Worm (Caenorhabditis elegans) whole organism, L4 larva: ENCODE measurements around the gene srt-49.

Experiments used
- F37D6.2 ChIP-seq: sonication (generic microtip); optimal IDR thresholded peaks from 2 replicates; lab custom pipeline; 2016; ENCODE audit warnings: mild to moderate bottlenecking, missing genetic modification characterization, missing compliant biosample characterization
- R02D3.7 ChIP-seq: fragments of 150-350 bp; sonication (generic microtip); optimal IDR thresholded peaks from 3 replicates; lab custom pipeline; 2014; ENCODE audit warnings: missing biosample characterization, missing genetic modification characterization
- lin-13 ChIP-seq: fragments of 150-350 bp; optimal IDR thresholded peaks from 2 replicates; lab custom pipeline; 2014; ENCODE audit warnings: missing biosample characterization, missing genetic modification reagents, missing genetic modification characterization
- lin-15B ChIP-seq: fragments of 150-350 bp; sonication (generic microtip); optimal IDR thresholded peaks from 3 replicates; lab custom pipeline; 2014; ENCODE audit warnings: missing biosample characterization, missing genetic modification characterization
- nhr-11 ChIP-seq: fragments of 150-350 bp; optimal IDR thresholded peaks from 2 replicates; lab custom pipeline; 2014; ENCODE audit warnings: missing biosample characterization, missing genetic modification characterization
- nhr-25 ChIP-seq: sonication (generic microtip); optimal IDR thresholded peaks from 2 replicates; lab custom pipeline; 2017; ENCODE audit warnings: missing genetic modification characterization, mild to moderate bottlenecking, missing compliant biosample characterization, antibody characterized with exemption, moderate library complexity, borderline replicate concordance; ENCODE audit not compliant: insufficient read depth
- nhr-77 ChIP-seq: fragments of 150-350 bp; optimal IDR thresholded peaks from 2 replicates; lab custom pipeline; 2014; ENCODE audit warnings: missing biosample characterization, missing genetic modification characterization
- pqm-1 ChIP-seq: sonication (generic microtip); optimal IDR thresholded peaks from 2 replicates; lab custom pipeline; 2017; ENCODE audit warnings: missing biosample characterization, missing genetic modification characterization
- saeg-2 ChIP-seq: fragments of 200-800 bp; sonication (Bioruptor generic); IDR thresholded peaks from 2 replicates; pipeline ENCODE4 v1.3.6; 2022; ENCODE audit warnings: missing genetic modification reagents, missing genetic modification characterization, missing compliant biosample characterization
- sdz-12 ChIP-seq: fragments of 200-800 bp; sonication (Bioruptor generic); optimal IDR thresholded peaks from 2 replicates; lab custom pipeline; 2018; ENCODE audit warnings: mild to moderate bottlenecking, missing genetic modification characterization, missing compliant biosample characterization
- spr-3 ChIP-seq: fragments of 200-800 bp; sonication (Bioruptor generic); optimal IDR thresholded peaks from 2 replicates; lab custom pipeline; 2018; ENCODE audit warnings: mild to moderate bottlenecking, missing genetic modification characterization, missing compliant biosample characterization
- unc-62 ChIP-seq, 3 experiments: fragments of 150-350 bp in 1 of 3; sonication (generic microtip); optimal IDR thresholded peaks in 2 of 3; peaks in 1 of 3; 1 replicate in 1 of 3; 2 replicates in 2 of 3; lab custom pipeline; 2014 to 2017; ENCODE audit warnings: missing biosample characterization in 3 of 3, missing genetic modification characterization in 3 of 3, missing genetic modification reagents in 3 of 3, missing genotype in 1 of 3
- zfp-2 ChIP-seq: sonication (generic microtip); optimal IDR thresholded peaks from 2 replicates; lab custom pipeline; 2016; ENCODE audit warnings: mild to moderate bottlenecking, missing genetic modification characterization, missing compliant biosample characterization
- ztf-11 ChIP-seq: fragments of 150-350 bp; optimal IDR thresholded peaks from 2 replicates; lab custom pipeline; 2014; ENCODE audit warnings: missing biosample characterization, missing genetic modification characterization

DNA sequence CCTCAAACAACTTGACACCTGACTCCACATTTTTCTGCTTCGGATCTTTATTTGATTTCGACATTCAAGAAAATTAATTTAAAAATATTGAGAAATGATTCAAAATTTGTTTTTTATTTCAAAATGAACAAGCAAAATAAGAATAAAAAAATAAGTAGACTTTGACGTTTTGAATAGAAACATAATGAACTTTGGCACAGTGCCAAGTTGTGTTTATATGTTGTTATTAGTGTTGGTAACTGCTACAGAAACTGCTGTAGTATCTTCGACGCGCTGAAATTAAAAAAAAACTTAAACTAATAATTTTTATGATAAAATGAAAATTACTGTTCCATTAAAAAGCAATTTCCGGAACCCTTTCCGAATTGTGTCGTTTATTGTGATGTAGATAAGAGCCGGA, 32.5 kb downstream of the srt-49 start, which contains the start of gene Y41E3.18:
- TF ChIP-seq unc-62 (GFP tag; optimal IDR thresholded peaks at IDR 0.05 in 1 of 2; lab: Kevin White, UChicago) (no peak), unc-62 (tag; optimal IDR thresholded peaks at IDR 0.05; lab: Kevin White, UChicago) (no peak), nhr-25 (tag; lab: Kevin White, UChicago) (no peak), nhr-77 (tag; lab: Kevin White, UChicago) (no peak), F37D6.2 (tag; lab: Kevin White, UChicago) (no peak), sdz-12 (GFP tag; lab: Kevin White, UChicago) (no peak), spr-3 (GFP tag; lab: Kevin White, UChicago) (no peak), nhr-11 (tag; lab: Kevin White, UChicago) (no peak), R02D3.7 (tag; lab: Kevin White, UChicago) (no peak), lin-13 (GFP tag; lab: Kevin White, UChicago) (no peak), ztf-11 (no peak), lin-15B (tag; lab: Kevin White, UChicago) (no peak), pqm-1 (tag; lab: Kevin White, UChicago) (no peak), saeg-2 (GFP tag; lab: Robert Waterston, UW) (no peak), zfp-2 (no peak)
